Worm (Caenorhabditis elegans) whole organism, L4 larva: ENCODE data around the gene C54F6.20.

ENCODE experiments used
- F10B5.3 ChIP-seq: sonication (generic microtip); optimal IDR thresholded peaks from 2 replicates; lab custom pipeline; 2016; ENCODE audit warnings: mild to moderate bottlenecking, missing genetic modification characterization, missing compliant biosample characterization
- T26A8.4 ChIP-seq: fragments of 200-800 bp; sonication (Bioruptor generic); IDR thresholded peaks from 2 replicates; pipeline ENCODE4 v1.3.6; 2022; ENCODE audit warnings: missing genetic modification characterization, missing compliant biosample characterization
- ZK546.5 ChIP-seq, 2 experiments: sonication (generic microtip); optimal IDR thresholded peaks; 2 replicates each; lab custom pipeline; 2017; ENCODE audit warnings: missing biosample characterization in 2 of 2, missing genetic modification characterization in 2 of 2
- egl-43 ChIP-seq: fragments of 200-800 bp; sonication (Bioruptor generic); IDR thresholded peaks from 2 replicates; pipeline ENCODE4 v1.3.6; 2022; ENCODE audit warnings: missing genetic modification reagents, missing genetic modification characterization, missing compliant biosample characterization
- lin-39 ChIP-seq: fragments of 150-350 bp; optimal IDR thresholded peaks from 2 replicates; lab custom pipeline; 2014; ENCODE audit warnings: missing biosample characterization, missing genetic modification reagents, missing genetic modification characterization
- madf-9 ChIP-seq: fragments of 200-800 bp; sonication (Bioruptor generic); conservative IDR thresholded peaks from 2 replicates; pipeline ENCODE4 v1.3.6; 2022; ENCODE audit warnings: missing genetic modification reagents, missing genetic modification characterization, missing compliant biosample characterization
- nhr-11 ChIP-seq: fragments of 150-350 bp; optimal IDR thresholded peaks from 2 replicates; lab custom pipeline; 2014; ENCODE audit warnings: missing biosample characterization, missing genetic modification characterization
- nhr-28 ChIP-seq: fragments of 150-350 bp; optimal IDR thresholded peaks from 2 replicates; lab custom pipeline; 2014; ENCODE audit warnings: missing biosample characterization, missing genetic modification characterization
- nhr-48 ChIP-seq: sonication (generic microtip); optimal IDR thresholded peaks from 2 replicates; lab custom pipeline; 2016; ENCODE audit warnings: mild to moderate bottlenecking, missing genetic modification characterization, missing compliant biosample characterization
- nhr-77 ChIP-seq: fragments of 150-350 bp; optimal IDR thresholded peaks from 2 replicates; lab custom pipeline; 2014; ENCODE audit warnings: missing biosample characterization, missing genetic modification characterization

ce11 chrV:7478404-7478803 is 46.1 kb upstream of the C54F6.20 start, which contains the start of gene str-190:
- TF ChIP-seq egl-43 (GFP tag; lab: Robert Waterston, UW), result no peak
- TF ChIP-seq F10B5.3, result no peak
- TF ChIP-seq nhr-48, result no peak
- TF ChIP-seq ZK546.5 (tag; optimal IDR thresholded peaks at IDR 0.05; lab: Kevin White, UChicago), result no peak
- no peak for TF ChIP-seq madf-9 (GFP tag; lab: Robert Waterston, UW)
- no peak for TF ChIP-seq nhr-28 (tag; lab: Kevin White, UChicago)
- no peak for TF ChIP-seq lin-39 (tag; lab: Kevin White, UChicago)
- no peak for TF ChIP-seq nhr-11 (tag; lab: Kevin White, UChicago)
- no peak for TF ChIP-seq nhr-77 (tag; lab: Kevin White, UChicago)
- no peak for TF ChIP-seq T26A8.4
